Worm (Caenorhabditis elegans): ENCODE data around the gene frpr-15.

The frpr-15 gene

ce11 chrV:12695155-12695554, 15.2 kb downstream of the frpr-15 start, which contains the start of gene parn-1:
Gene parn-1, minus strand, starts transcription at chrV:12695255.
- TF ChIP-seq F52B5.7 (tag; optimal IDR thresholded peaks at IDR 0.05) (no peak), akir-1 (GFP tag; optimal IDR thresholded peaks at IDR 0.05) (no peak), ztf-3 (GFP tag; optimal IDR thresholded peaks at IDR 0.05) (no peak), xnd-1 (tag; optimal IDR thresholded peaks at IDR 0.05) (no peak), Y95B8A.8 (GFP tag; IDR thresholded peaks at IDR 0.05) (no peak), rcor-1 (GFP tag; IDR thresholded peaks at IDR 0.05) (no peak), lin-26 (GFP tag; IDR thresholded peaks at IDR 0.05) (no peak)

- TF ChIP-seq bed-1 (GFP tag; IDR thresholded peaks at IDR 0.05), result no peak
These were observed 16.1 kb downstream of the frpr-15 start, which contains the start of gene K10C8.4 for ce11 chrV:12695968-12696367. Gene K10C8.4, plus strand, starts transcription at chrV:12696268.

- TF ChIP-seq ceh-100 (GFP tag; IDR thresholded peaks at IDR 0.05), result no peak
- TF ChIP-seq hlh-26 (GFP tag; conservative IDR thresholded peaks at IDR 0.05), result no peak
- TF ChIP-seq mes-4 (tag; optimal IDR thresholded peaks at IDR 0.05), result no peak
- no peak for TF ChIP-seq let-526 (GFP tag; IDR thresholded peaks at IDR 0.05)
- peak; percentile 63 for TF ChIP-seq madf-8 (GFP tag; conservative IDR thresholded peaks at IDR 0.05)
- no peak for TF ChIP-seq ama-1 (optimal IDR thresholded peaks at IDR 0.05)
- no peak for TF ChIP-seq ama-1 (GFP tag; optimal IDR thresholded peaks at IDR 0.05)
- TF ChIP-seq tlf-1 (GFP tag; optimal IDR thresholded peaks at IDR 0.05), result no peak
- no peak for TF ChIP-seq ztf-25 (GFP tag; IDR thresholded peaks at IDR 0.05)
- TF ChIP-seq D2030.7 (GFP tag; IDR thresholded peaks at IDR 0.05), result peak; percentile 70
- peak; percentile 18 for TF ChIP-seq snpc-1.3 (tag; optimal IDR thresholded peaks at IDR 0.05; ENCODE audit: insufficient read depth)
- no peak for TF ChIP-seq egl-44 (GFP tag; IDR thresholded peaks at IDR 0.05)
- no peak for TF ChIP-seq rpc-1 (optimal IDR thresholded peaks at IDR 0.05)
- no peak for TF ChIP-seq rpc-1 (tag; optimal IDR thresholded peaks at IDR 0.05)
- peak; percentile 91 for TF ChIP-seq F33H1.4 (GFP tag; IDR thresholded peaks at IDR 0.05)
- TF ChIP-seq unc-62 (GFP tag; optimal IDR thresholded peaks at IDR 0.05), result no peak
- TF ChIP-seq C06A6.2 (GFP tag; conservative IDR thresholded peaks at IDR 0.05), result no peak
- TF ChIP-seq zim-3 (tag; optimal IDR thresholded peaks at IDR 0.05), result no peak
- peak; percentile 35; the same call in 1 of the 2 replicates for TF ChIP-seq ceh-91 (GFP tag; IDR thresholded peaks at IDR 0.05)
- TF ChIP-seq attf-5 (GFP tag; optimal IDR thresholded peaks at IDR 0.05), result no peak
- no peak for TF ChIP-seq snpc-1.1 (tag; optimal IDR thresholded peaks at IDR 0.05; ENCODE audit: insufficient read depth)
- TF ChIP-seq sdz-38 (tag; optimal IDR thresholded peaks at IDR 0.05), result no peak
- TF ChIP-seq B0261.1 (tag; optimal IDR thresholded peaks at IDR 0.05), result no peak
- TF ChIP-seq dox-1 (GFP tag; IDR thresholded peaks at IDR 0.05), result peak; percentile 40; the same call in 1 of the 2 replicates
- TF ChIP-seq F49E8.2 (tag; optimal IDR thresholded peaks at IDR 0.05; ENCODE audit: insufficient read depth), result no peak
- no peak for TF ChIP-seq zfh-2 (GFP tag; conservative IDR thresholded peaks at IDR 0.05)
- no peak for TF ChIP-seq attf-3 (GFP tag; conservative IDR thresholded peaks at IDR 0.05)
- no peak for TF ChIP-seq F55B11.4 (tag; optimal IDR thresholded peaks at IDR 0.05; ENCODE audit: borderline replicate concordance, insufficient read depth)
- TF ChIP-seq Y56A3A.18 (GFP tag; IDR thresholded peaks at IDR 0.05), result no peak
- TF ChIP-seq hsf-1 (GFP tag; IDR thresholded peaks at IDR 0.05), result no peak
- no peak for TF ChIP-seq Y79H2A.3 (GFP tag; conservative IDR thresholded peaks at IDR 0.05)
- TF ChIP-seq rec-8 (tag; optimal IDR thresholded peaks at IDR 0.05), result no peak
- no peak for TF ChIP-seq pha-4 (tag; optimal IDR thresholded peaks at IDR 0.05)
- TF ChIP-seq ceh-58 (GFP tag; IDR thresholded peaks at IDR 0.05), result no peak
- no peak for TF ChIP-seq chd-7 (tag; optimal IDR thresholded peaks at IDR 0.05)
- TF ChIP-seq nhr-90 (tag; optimal IDR thresholded peaks at IDR 0.05), result no peak
- no peak for TF ChIP-seq unc-130 (GFP tag; optimal IDR thresholded peaks at IDR 0.05)
- TF ChIP-seq ztf-18 (tag; optimal IDR thresholded peaks at IDR 0.05), result no peak
- TF ChIP-seq madf-3 (GFP tag; IDR thresholded peaks at IDR 0.05), result no peak
These were observed 16.9 kb downstream of the frpr-15 start for ce11 chrV:12696790-12697189.
